Worm (Caenorhabditis elegans): Measurements from ENCODE around the gene srlf-24.

DNA sequence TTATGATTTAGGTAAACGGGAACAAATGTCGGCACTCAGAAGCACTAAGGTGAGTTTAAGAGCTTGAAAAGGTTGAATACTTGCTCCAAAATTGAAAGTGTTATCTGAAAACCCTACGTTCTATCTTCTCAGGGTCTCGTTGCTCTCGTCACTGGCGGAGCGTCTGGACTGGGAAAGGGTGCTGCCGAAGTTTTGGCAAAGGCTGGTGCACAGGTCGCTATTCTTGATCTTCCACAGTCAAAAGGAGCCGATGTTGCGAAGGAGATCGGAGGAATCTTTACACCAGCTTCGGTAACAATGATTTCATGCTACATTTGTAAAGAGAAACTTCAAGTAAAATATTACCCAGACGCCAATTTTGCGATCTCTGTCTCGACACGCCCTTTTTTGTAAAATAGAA, 25.6 kb upstream of the srlf-24 start, which contains the start of gene ard-1:
- TF ChIP-seq zag-1 (tag; optimal IDR thresholded peaks at IDR 0.05) (no peak), mml-1 (tag; optimal IDR thresholded peaks at IDR 0.05) (no peak)
